Worm (Caenorhabditis elegans): Measurements from ENCODE around the gene F07C6.3.

Gene F07C6.3

DNA sequence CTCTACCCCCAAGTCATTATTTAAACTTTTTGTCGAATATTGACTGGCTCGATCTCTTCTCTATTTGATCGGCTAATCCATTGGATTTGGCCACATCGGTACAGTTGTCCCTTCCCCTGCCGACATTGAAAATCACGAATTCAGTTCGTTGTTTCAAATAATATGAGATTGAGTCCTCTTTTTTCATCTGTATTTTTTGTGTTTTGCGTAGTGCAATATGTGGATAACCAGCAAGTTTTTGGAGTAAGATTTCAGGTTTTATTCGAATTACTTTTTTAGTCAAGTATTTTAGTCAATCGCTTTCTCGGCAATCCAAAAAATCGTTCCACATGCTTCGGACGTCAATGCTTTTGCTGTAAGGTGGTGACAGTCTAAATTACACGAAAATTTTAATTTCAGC, at the start of gene F07C6.3:
TSS of gene F07C6.3 (plus strand) at position 148 of the 400 bp plus-strand sequence.
- no peak for TF ChIP-seq egl-27 (tag; optimal IDR thresholded peaks at IDR 0.05)
- TF ChIP-seq zag-1 (tag; optimal IDR thresholded peaks at IDR 0.05), result no peak

- no peak for TF ChIP-seq jun-1 (tag; optimal IDR thresholded peaks at IDR 0.05)
- TF ChIP-seq nhr-28 (tag; optimal IDR thresholded peaks at IDR 0.05), result no peak
- no peak for TF ChIP-seq zag-1 (tag; optimal IDR thresholded peaks at IDR 0.05)
- no peak for TF ChIP-seq lsy-12 (tag; optimal IDR thresholded peaks at IDR 0.05)
- no peak for TF ChIP-seq tbx-2 (tag; optimal IDR thresholded peaks at IDR 0.05)
- no peak for TF ChIP-seq daf-12 (tag; optimal IDR thresholded peaks at IDR 0.05)
- TF ChIP-seq ztf-11 (tag; optimal IDR thresholded peaks at IDR 0.05), result no peak
- no peak for TF ChIP-seq nhr-237 (tag; optimal IDR thresholded peaks at IDR 0.05)
These were observed 47.6 kb upstream of the F07C6.3 start, which contains the start of gene T23F6.5 for ce11 chrIV:12741438-12741837. Gene T23F6.5 (minus strand): TSS chrIV:12741538.

DNA sequence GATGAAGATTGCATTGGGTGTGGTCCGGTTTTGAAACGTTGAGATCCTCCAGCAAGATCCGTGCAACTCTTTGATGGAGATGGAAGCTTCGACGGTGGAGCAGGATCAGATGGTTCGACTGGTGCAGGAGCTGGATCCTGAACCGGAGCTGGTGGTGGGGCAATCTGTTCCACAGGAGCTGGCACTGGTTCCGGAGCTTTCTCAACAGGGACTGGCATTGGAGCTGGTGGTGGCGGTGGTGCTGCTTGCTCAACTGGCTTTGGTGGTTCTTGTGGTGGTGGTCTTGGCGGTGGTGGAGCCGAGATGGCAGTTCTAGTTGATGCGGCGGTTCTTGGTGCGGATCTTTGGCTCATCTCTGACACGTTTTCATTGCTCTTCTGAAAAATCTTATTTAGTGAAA, 45.4 kb upstream of the F07C6.3 start:
- TF ChIP-seq nhr-11 (tag; optimal IDR thresholded peaks at IDR 0.05) (no peak), ztf-11 (tag; optimal IDR thresholded peaks at IDR 0.05) (no peak), pha-4 (tag; optimal IDR thresholded peaks at IDR 0.05) (no peak), sea-2 (GFP tag; optimal IDR thresholded peaks at IDR 0.05) (no peak), zag-1 (tag; optimal IDR thresholded peaks at IDR 0.05) (no peak), eor-1 (tag; optimal IDR thresholded peaks at IDR 0.05) (no peak)

ce11 chrIV:12744713-12745112, 44.3 kb upstream of the F07C6.3 start, which contains the start of gene C36H8.1:
Gene C36H8.1 (minus strand): TSS chrIV:12744813.
- no peak for TF ChIP-seq elt-3 (tag; optimal IDR thresholded peaks at IDR 0.05)
- TF ChIP-seq lsy-12 (tag; optimal IDR thresholded peaks at IDR 0.05), result no peak
- no peak for TF ChIP-seq daf-12 (tag; optimal IDR thresholded peaks at IDR 0.05)
- no peak for TF ChIP-seq elt-2 (tag; optimal IDR thresholded peaks at IDR 0.05)
- no peak for TF ChIP-seq mml-1 (tag; optimal IDR thresholded peaks at IDR 0.05)
- no peak for TF ChIP-seq mdl-1 (tag; optimal IDR thresholded peaks at IDR 0.05)
- no peak for TF ChIP-seq elt-1 (tag; optimal IDR thresholded peaks at IDR 0.05)
- TF ChIP-seq nfya-1 (tag; optimal IDR thresholded peaks at IDR 0.05; ENCODE audit: insufficient read depth), result no peak
- no peak for TF ChIP-seq tbx-2 (tag; optimal IDR thresholded peaks at IDR 0.05)
- no peak for TF ChIP-seq lin-15B (tag; optimal IDR thresholded peaks at IDR 0.05)
- no peak for TF ChIP-seq jun-1 (tag; optimal IDR thresholded peaks at IDR 0.05)
- TF ChIP-seq sea-2 (GFP tag; optimal IDR thresholded peaks at IDR 0.05), result no peak
- TF ChIP-seq ceh-9 (tag; optimal IDR thresholded peaks at IDR 0.05), result no peak
- TF ChIP-seq ztf-4 (tag; optimal IDR thresholded peaks at IDR 0.05), result no peak
- no peak for TF ChIP-seq nhr-77 (tag; optimal IDR thresholded peaks at IDR 0.05)
- no peak for TF ChIP-seq ceh-16 (tag; optimal IDR thresholded peaks at IDR 0.05)

DNA sequence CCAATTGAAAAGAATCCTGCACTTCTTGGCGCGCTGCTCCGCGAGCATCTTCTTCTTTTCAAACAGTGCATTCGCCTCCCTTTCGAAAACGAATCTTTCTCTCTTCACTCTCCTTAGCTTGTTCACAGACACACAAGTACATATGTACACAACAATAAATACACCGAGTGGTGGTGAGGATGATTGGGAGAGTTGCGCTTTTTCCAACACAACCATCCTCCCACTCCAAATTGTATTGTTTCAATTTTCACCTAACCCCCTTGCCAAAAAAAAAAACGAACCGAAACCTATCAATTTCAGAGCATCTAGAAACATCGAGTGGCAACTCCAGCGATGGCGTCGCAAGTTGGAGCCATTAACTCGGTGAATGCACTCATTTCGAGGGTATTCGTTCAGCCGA, 42.8 kb upstream of the F07C6.3 start, which contains the start of gene inx-6:
TSS of gene inx-6 (plus strand) at position 301 of the 400 bp plus-strand sequence.
- peak; percentile 47 for TF ChIP-seq pha-4 (tag; optimal IDR thresholded peaks at IDR 0.05)
- TF ChIP-seq sea-2 (GFP tag; optimal IDR thresholded peaks at IDR 0.05), result no peak

- no peak for TF ChIP-seq ceh-16 (tag; optimal IDR thresholded peaks at IDR 0.05)
- TF ChIP-seq nhr-11 (tag; optimal IDR thresholded peaks at IDR 0.05), result no peak
- no peak for TF ChIP-seq skn-1 (tag; optimal IDR thresholded peaks at IDR 0.05)
- TF ChIP-seq fkh-10 (GFP tag; optimal IDR thresholded peaks at IDR 0.05), result no peak
- no peak for TF ChIP-seq hmg-11 (tag; optimal IDR thresholded peaks at IDR 0.05)
- TF ChIP-seq zag-1 (tag; optimal IDR thresholded peaks at IDR 0.05), result no peak
- no peak for TF ChIP-seq ZK546.5 (tag; optimal IDR thresholded peaks at IDR 0.05)
- TF ChIP-seq nfya-1 (tag; optimal IDR thresholded peaks at IDR 0.05; ENCODE audit: insufficient read depth), result no peak
- TF ChIP-seq daf-12 (tag; optimal IDR thresholded peaks at IDR 0.05), result no peak
- no peak for TF ChIP-seq fkh-2 (tag; optimal IDR thresholded peaks at IDR 0.05)
- TF ChIP-seq lin-15B (tag; optimal IDR thresholded peaks at IDR 0.05), result no peak
- TF ChIP-seq pqm-1 (tag; optimal IDR thresholded peaks at IDR 0.05), result no peak
These were observed 40.3 kb upstream of the F07C6.3 start for ce11 chrIV:12748760-12749159.

ce11 chrIV:12754170-12754569, 34.9 kb upstream of the F07C6.3 start:
- TF ChIP-seq elt-1 (tag; optimal IDR thresholded peaks at IDR 0.05) (no peak), nfya-1 (tag; optimal IDR thresholded peaks at IDR 0.05; ENCODE audit: insufficient read depth) (peak; percentile 84)
